Fruit fly (Drosophila melanogaster): ENCODE measurements around the gene Efr.

DNA sequence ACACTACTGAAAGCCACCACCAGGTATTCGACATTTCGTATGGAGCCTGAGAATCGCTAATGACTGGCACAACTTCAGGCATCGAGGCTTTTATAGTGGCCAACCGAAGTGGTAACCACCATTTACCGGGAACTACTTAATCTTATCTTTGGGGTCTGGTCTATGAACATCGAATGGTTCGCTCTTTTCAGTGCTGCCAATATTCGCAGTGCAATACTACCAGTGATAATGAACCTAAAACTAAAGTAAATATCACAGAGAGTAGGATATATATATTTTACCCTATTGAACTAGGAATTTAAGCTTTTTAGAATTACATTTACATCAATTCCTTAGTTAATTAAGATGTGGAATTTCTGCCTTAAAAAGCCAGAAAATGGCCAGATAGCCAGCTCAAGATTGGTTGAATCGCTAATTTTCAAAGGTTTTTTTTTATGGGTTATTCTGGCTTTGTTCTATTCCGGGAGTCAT, 17.2 kb upstream of the Efr start, which contains the start of gene vanin-like:
- no peak for TF ChIP-seq Pif1A (GFP tag; optimal IDR thresholded peaks at IDR 0.05)
- no peak for TF ChIP-seq Ets98B (GFP tag; IDR thresholded peaks at IDR 0.05)
- TF ChIP-seq EcR (GFP tag; optimal IDR thresholded peaks at IDR 0.05) = no peak
- no peak for TF ChIP-seq Snoo (tag; optimal IDR thresholded peaks at IDR 0.05)
- no peak for TF ChIP-seq CG34367 (tag; optimal IDR thresholded peaks at IDR 0.05)

Data from whole organism, pupa.